Worm (Caenorhabditis elegans) whole organism, L1 larva: ENCODE measurements around the gene C35D10.3.

Experiments used
- aly-2 ChIP-seq: fragments of 150-350 bp; optimal IDR thresholded peaks from 2 replicates; lab custom pipeline; 2014; ENCODE audit warnings: missing biosample characterization, missing genetic modification characterization
- ceh-90 ChIP-seq: sonication (generic microtip); optimal IDR thresholded peaks from 2 replicates; lab custom pipeline; 2016; ENCODE audit warnings: missing genetic modification characterization, missing compliant biosample characterization
- egl-27 ChIP-seq, 2 experiments: fragments of 150-350 bp in 1 of 2; sonication (generic microtip); optimal IDR thresholded peaks; 3 replicates each; lab custom pipeline; 2017 to 2018; ENCODE audit warnings: missing biosample characterization in 2 of 2, missing genetic modification characterization in 2 of 2, missing genetic modification reagents in 2 of 2
- fkh-10 ChIP-seq: sonication (generic microtip); optimal IDR thresholded peaks from 2 replicates; lab custom pipeline; 2017; ENCODE audit warnings: missing biosample characterization, missing genetic modification reagents, missing genetic modification characterization
- lin-35 ChIP-seq, 2 experiments: fragments of 150-350 bp; optimal IDR thresholded peaks; 2 replicates each; lab custom pipeline; 2014; ENCODE audit warnings: missing biosample characterization in 2 of 2, missing genetic modification characterization in 2 of 2, missing genetic modification reagents in 2 of 2
- lin-39 ChIP-seq: fragments of 150-350 bp; optimal IDR thresholded peaks from 2 replicates; lab custom pipeline; 2014; ENCODE audit warnings: missing biosample characterization, missing genetic modification reagents, missing genetic modification characterization
- mdl-1 ChIP-seq, 2 experiments: fragments of 150-350 bp; optimal IDR thresholded peaks; 2 replicates each; lab custom pipeline; 2014 to 2017; ENCODE audit warnings: missing biosample characterization in 2 of 2, missing genetic modification characterization in 2 of 2, inconsistent platforms in 1 of 2
- nhr-11 ChIP-seq: fragments of 150-350 bp; optimal IDR thresholded peaks from 2 replicates; lab custom pipeline; 2014; ENCODE audit warnings: missing biosample characterization, missing genetic modification characterization
- nhr-12 ChIP-seq: sonication (generic microtip); optimal IDR thresholded peaks from 2 replicates; lab custom pipeline; 2017; ENCODE audit warnings: missing biosample characterization, missing genetic modification characterization
- unc-130 ChIP-seq: fragments of 150-350 bp; optimal IDR thresholded peaks from 2 replicates; lab custom pipeline; 2017; ENCODE audit warnings: missing biosample characterization, missing genetic modification characterization, inconsistent platforms
- unc-86 ChIP-seq: sonication (generic microtip); optimal IDR thresholded peaks from 2 replicates; lab custom pipeline; 2016; ENCODE audit warnings: missing genetic modification characterization, missing compliant biosample characterization

- TF ChIP-seq unc-86 (tag; lab: Kevin White, UChicago) = no peak
- no peak for TF ChIP-seq unc-130 (tag; lab: Kevin White, UChicago)
- no peak for TF ChIP-seq nhr-11 (tag; lab: Kevin White, UChicago)
- no peak for TF ChIP-seq fkh-10 (GFP tag; lab: Kevin White, UChicago)
- no peak for TF ChIP-seq egl-27 (tag; optimal IDR thresholded peaks at IDR 0.05; lab: Kevin White, UChicago)
- TF ChIP-seq aly-2 (tag; lab: Kevin White, UChicago) = no peak
- no peak for TF ChIP-seq lin-39 (tag; lab: Kevin White, UChicago)
- TF ChIP-seq lin-35 (GFP tag; optimal IDR thresholded peaks at IDR 0.05; lab: Kevin White, UChicago) = no peak
- no peak for TF ChIP-seq mdl-1 (tag; optimal IDR thresholded peaks at IDR 0.05; lab: Kevin White, UChicago)
- TF ChIP-seq nhr-12 (tag; lab: Kevin White, UChicago) = no peak
- TF ChIP-seq ceh-90 (tag; lab: Kevin White, UChicago) = no peak
These were observed 37.6 kb downstream of the C35D10.3 start for ce11 chrIII:4906365-4906764.
